Fruit fly (Drosophila melanogaster) whole organism, embryonic: Measurements from ENCODE around the gene jim.

Source experiments
- Atf-2 ChIP-seq: fragments of 200-800 bp; sonication (Bioruptor generic); optimal IDR thresholded peaks from 2 replicates; lab custom pipeline; 2016; ENCODE audit warnings: missing biosample characterization, missing genetic modification characterization
- B-H2 ChIP-seq: fragments of 200-800 bp; sonication (Bioruptor generic); optimal IDR thresholded peaks from 2 replicates; lab custom pipeline; 2018; ENCODE audit warnings: missing biosample characterization, mild to moderate bottlenecking, missing genetic modification characterization
- CG10979 ChIP-seq: fragments of 200-800 bp; sonication (Bioruptor generic); optimal IDR thresholded peaks from 2 replicates; lab custom pipeline; 2018; ENCODE audit warnings: missing biosample characterization, mild to moderate bottlenecking, missing genetic modification characterization, moderate library complexity
- CG14014 ChIP-seq: fragments of 200-800 bp; sonication (Bioruptor generic); IDR thresholded peaks from 2 replicates; pipeline ENCODE4 v1.3.6; 2022; ENCODE audit warnings: missing biosample characterization, missing genetic modification characterization
- CG14050 ChIP-seq: fragments of 200-800 bp; sonication (Bioruptor generic); IDR thresholded peaks from 3 replicates; pipeline ENCODE4 v1.3.6; 2022; ENCODE audit warnings: missing biosample characterization, missing genetic modification characterization
- CG16815 ChIP-seq: fragments of 200-800 bp; sonication (Bioruptor generic); optimal IDR thresholded peaks from 3 replicates; lab custom pipeline; 2017; ENCODE audit warnings: missing biosample characterization, mild to moderate bottlenecking, missing genetic modification characterization
- CG16863 ChIP-seq: fragments of 200-800 bp; sonication (Bioruptor generic); optimal IDR thresholded peaks from 3 replicates; lab custom pipeline; 2016; ENCODE audit warnings: missing biosample characterization, missing genetic modification characterization
- CG18011 ChIP-seq: fragments of 200-800 bp; sonication (Bioruptor generic); optimal IDR thresholded peaks from 2 replicates; lab custom pipeline; 2017; ENCODE audit warnings: missing biosample characterization, missing genetic modification characterization, mild to moderate bottlenecking, moderate library complexity, missing genotype
- CG32532 ChIP-seq: fragments of 200-800 bp; sonication (Bioruptor generic); IDR thresholded peaks from 2 replicates; pipeline ENCODE4 v1.3.6; 2022; ENCODE audit warnings: missing biosample characterization, missing genetic modification characterization
- CG33213 ChIP-seq: fragments of 200-800 bp; sonication (Bioruptor generic); optimal IDR thresholded peaks from 3 replicates; lab custom pipeline; 2016; ENCODE audit warnings: missing biosample characterization, missing genetic modification characterization
- CG4328 ChIP-seq: fragments of 200-800 bp; sonication (Bioruptor generic); optimal IDR thresholded peaks from 3 replicates; lab custom pipeline; 2017; ENCODE audit warnings: missing biosample characterization, missing genetic modification reagents, missing genetic modification characterization
- CG4707 ChIP-seq: fragments of 200-800 bp; sonication (Bioruptor generic); optimal IDR thresholded peaks from 2 replicates; lab custom pipeline; 2018; ENCODE audit warnings: missing biosample characterization, mild to moderate bottlenecking, missing genetic modification characterization, moderate library complexity
- CG8478 ChIP-seq: fragments of >200 bp; optimal IDR thresholded peaks from 2 replicates; lab custom pipeline; 2018
- CG8765 ChIP-seq: fragments of 200-800 bp; sonication (Bioruptor generic); IDR thresholded peaks from 2 replicates; pipeline ENCODE4 v1.3.6; 2022; ENCODE audit warnings: missing biosample characterization, missing genetic modification characterization
- CG9817 ChIP-seq: fragments of 200-800 bp; sonication (Bioruptor generic); optimal IDR thresholded peaks from 2 replicates; lab custom pipeline; 2018; ENCODE audit warnings: missing biosample characterization, mild to moderate bottlenecking, missing genetic modification characterization, moderate library complexity
- Chrac-16 ChIP-seq: fragments of 200-800 bp; sonication (Bioruptor generic); optimal IDR thresholded peaks from 3 replicates; lab custom pipeline; 2016; ENCODE audit warnings: missing biosample characterization, missing genetic modification characterization
- CoRest ChIP-seq: fragments of 200-800 bp; sonication (Bioruptor generic); optimal IDR thresholded peaks from 3 replicates; lab custom pipeline; 2018; ENCODE audit warnings: missing biosample characterization, mild to moderate bottlenecking, missing genetic modification characterization, moderate library complexity
- D ChIP-seq, 2 experiments: fragments of 200-800 bp in 1 of 2; fragments of >200 bp in 1 of 2; sonication (Bioruptor generic) in 1 of 2; optimal IDR thresholded peaks; 2 replicates in 1 of 2; 3 replicates in 1 of 2; lab custom pipeline; 2017; ENCODE audit warnings: mild to moderate bottlenecking in 1 of 2, missing biosample characterization in 1 of 2, missing genetic modification characterization in 1 of 2, missing genetic modification reagents in 1 of 2
- Dip3 ChIP-seq: fragments of 200-800 bp; sonication (Bioruptor generic); optimal IDR thresholded peaks from 3 replicates; lab custom pipeline; 2016; ENCODE audit warnings: missing biosample characterization, missing genetic modification characterization
- Fer3 ChIP-seq: fragments of 200-800 bp; sonication (Bioruptor generic); optimal IDR thresholded peaks from 2 replicates; lab custom pipeline; 2018; ENCODE audit warnings: missing biosample characterization, mild to moderate bottlenecking, missing genetic modification characterization, moderate library complexity
- Gsc ChIP-seq: fragments of 200-800 bp; sonication (Bioruptor generic); IDR thresholded peaks from 2 replicates; pipeline ENCODE4 v1.3.6; 2022; ENCODE audit warnings: missing biosample characterization, missing genetic modification characterization
- H15 ChIP-seq: fragments of 200-800 bp; sonication (Bioruptor generic); IDR thresholded peaks from 3 replicates; pipeline ENCODE4 v1.3.6; 2022; ENCODE audit warnings: missing biosample characterization, missing genetic modification characterization
- HLH4C ChIP-seq: fragments of 200-800 bp; sonication (Bioruptor generic); IDR thresholded peaks from 3 replicates; pipeline ENCODE4 v1.3.6; 2022; ENCODE audit warnings: missing biosample characterization, missing genetic modification characterization; ENCODE audit not compliant: partially characterized antibody
- Hmr ChIP-seq: fragments of 200-800 bp; sonication (Bioruptor generic); optimal IDR thresholded peaks from 3 replicates; lab custom pipeline; 2017; ENCODE audit warnings: mild to moderate bottlenecking, missing biosample characterization, missing genetic modification reagents, missing genetic modification characterization
- Mrtf ChIP-seq: fragments of 200-800 bp; sonication (Bioruptor generic); IDR thresholded peaks from 3 replicates; pipeline ENCODE4 v1.3.6; 2022; ENCODE audit warnings: missing biosample characterization, missing genetic modification characterization
- Nf-YB ChIP-seq: fragments of 200-800 bp; sonication (Bioruptor generic); optimal IDR thresholded peaks from 3 replicates; lab custom pipeline; 2019; ENCODE audit warnings: missing biosample characterization, mild to moderate bottlenecking, missing genetic modification characterization, moderate library complexity
- Scr ChIP-seq: fragments of 200-800 bp; sonication (Bioruptor generic); IDR thresholded peaks from 2 replicates; pipeline ENCODE4 v1.3.6; 2022; ENCODE audit warnings: missing biosample characterization, missing genetic modification characterization; ENCODE audit not compliant: partially characterized antibody
- Ssrp ChIP-seq: fragments of 200-800 bp; sonication (Bioruptor generic); optimal IDR thresholded peaks from 2 replicates; lab custom pipeline; 2018; ENCODE audit warnings: missing biosample characterization, mild to moderate bottlenecking, missing genetic modification characterization, moderate library complexity
- ap ChIP-seq: fragments of 200-800 bp; sonication (Bioruptor generic); IDR thresholded peaks from 2 replicates; pipeline ENCODE4 v1.3.6; 2022; ENCODE audit warnings: missing biosample characterization, missing genetic modification characterization
- ara ChIP-seq: fragments of 200-800 bp; sonication (Bioruptor generic); IDR thresholded peaks from 2 replicates; pipeline ENCODE4 v1.3.6; 2022; ENCODE audit warnings: missing biosample characterization, missing genetic modification characterization
- caup ChIP-seq: fragments of 200-800 bp; sonication (Bioruptor generic); optimal IDR thresholded peaks from 3 replicates; lab custom pipeline; 2017; ENCODE audit warnings: missing biosample characterization, mild to moderate bottlenecking, missing genetic modification characterization, moderate library complexity; ENCODE audit not compliant: severe bottlenecking
- dmrt99B ChIP-seq: fragments of 200-800 bp; sonication (Bioruptor generic); optimal IDR thresholded peaks from 2 replicates; lab custom pipeline; 2018; ENCODE audit warnings: missing biosample characterization, mild to moderate bottlenecking, missing genetic modification characterization, moderate library complexity
- emc ChIP-seq: fragments of 200-800 bp; sonication (Bioruptor generic); optimal IDR thresholded peaks from 2 replicates; lab custom pipeline; 2016; ENCODE audit warnings: missing biosample characterization, missing genetic modification characterization
- fd102C ChIP-seq: fragments of 200-800 bp; sonication (Bioruptor generic); optimal IDR thresholded peaks from 2 replicates; lab custom pipeline; 2018; ENCODE audit warnings: missing biosample characterization, mild to moderate bottlenecking, missing genetic modification characterization, moderate library complexity
- fd96Cb ChIP-seq: fragments of 200-800 bp; sonication (Bioruptor generic); optimal IDR thresholded peaks from 2 replicates; lab custom pipeline; 2018; ENCODE audit warnings: missing biosample characterization, mild to moderate bottlenecking, missing genetic modification characterization, moderate library complexity
- gfzf ChIP-seq: fragments of 200-800 bp; sonication (Bioruptor generic); optimal IDR thresholded peaks from 2 replicates; lab custom pipeline; 2016; ENCODE audit warnings: missing biosample characterization, mild to moderate bottlenecking, missing genetic modification characterization, moderate library complexity
- hkb ChIP-seq, 2 experiments: fragments of 200-800 bp in 1 of 2; fragments of >200 bp in 1 of 2; sonication (Bioruptor generic) in 1 of 2; IDR thresholded peaks in 1 of 2; optimal IDR thresholded peaks in 1 of 2; 2 replicates each; pipeline versions ENCODE4 v1.3.6 to Lab custom; 2017 to 2022; ENCODE audit warnings: missing biosample characterization in 1 of 2, missing genetic modification characterization in 1 of 2
- insv ChIP-seq, 2 experiments: fragments of 200-800 bp; sonication (Bioruptor generic); optimal IDR thresholded peaks; 3 replicates each; lab custom pipeline; 2016 to 2018; ENCODE audit warnings: missing biosample characterization in 2 of 2, missing genetic modification characterization in 2 of 2
- otp ChIP-seq: fragments of 200-800 bp; sonication (Bioruptor generic); IDR thresholded peaks from 3 replicates; pipeline ENCODE4, ENCODE4 v1.3.6; 2022; ENCODE audit warnings: missing biosample characterization, missing genetic modification characterization
- pan ChIP-seq, 4 experiments: fragments of >200 bp in 3 of 4; fragments of 200-800 bp in 1 of 4; sonication (Bioruptor generic) in 1 of 4; optimal IDR thresholded peaks in 3 of 4; IDR thresholded peaks in 1 of 4; 2 replicates each; pipeline versions ENCODE4 v1.3.6 to Lab custom; 2017 to 2022; ENCODE audit warnings: missing biosample characterization in 2 of 4, missing genetic modification characterization in 2 of 4, mixed read lengths in 1 of 4
- peb ChIP-seq: fragments of 200-800 bp; sonication (Bioruptor generic); IDR thresholded peaks from 2 replicates; pipeline ENCODE4 v1.3.6; 2022; ENCODE audit warnings: missing biosample characterization, missing genetic modification characterization
- pho ChIP-seq: fragments of 200-800 bp; sonication (Bioruptor generic); optimal IDR thresholded peaks from 2 replicates; lab custom pipeline; 2016; ENCODE audit warnings: missing biosample characterization, missing genetic modification characterization
- prd ChIP-seq, 3 experiments: fragments of >200 bp in 2 of 3; fragments of 200-800 bp in 1 of 3; sonication (Bioruptor generic) in 1 of 3; optimal IDR thresholded peaks in 2 of 3; IDR thresholded peaks in 1 of 3; 2 replicates in 2 of 3; 3 replicates in 1 of 3; pipeline versions ENCODE4 v1.3.6 to Lab custom; 2017 to 2022; ENCODE audit warnings: missing biosample characterization in 1 of 3, missing genetic modification characterization in 1 of 3
- ro ChIP-seq: fragments of 200-800 bp; sonication (Bioruptor generic); IDR thresholded peaks from 2 replicates; pipeline ENCODE4 v1.3.6; 2022; ENCODE audit warnings: missing biosample characterization, missing genetic modification characterization
- row ChIP-seq: fragments of 200-800 bp; sonication (Bioruptor generic); IDR thresholded peaks from 3 replicates; pipeline ENCODE4 v1.3.6; 2022; ENCODE audit warnings: missing biosample characterization, missing genetic modification characterization
- seq ChIP-seq: fragments of 200-800 bp; sonication (Bioruptor generic); IDR thresholded peaks from 2 replicates; pipeline ENCODE4 v1.3.6; 2022; ENCODE audit warnings: missing biosample characterization, missing genetic modification characterization
- stc ChIP-seq: fragments of 200-800 bp; sonication (Bioruptor generic); IDR thresholded peaks from 2 replicates; pipeline ENCODE4 v1.3.6; 2022; ENCODE audit warnings: missing biosample characterization, missing genetic modification characterization
- trem ChIP-seq: fragments of 200-800 bp; optimal IDR thresholded peaks from 3 replicates; lab custom pipeline; 2019; ENCODE audit warnings: missing biosample characterization, mild to moderate bottlenecking, missing genetic modification characterization, moderate library complexity

Gene jim

DNA sequence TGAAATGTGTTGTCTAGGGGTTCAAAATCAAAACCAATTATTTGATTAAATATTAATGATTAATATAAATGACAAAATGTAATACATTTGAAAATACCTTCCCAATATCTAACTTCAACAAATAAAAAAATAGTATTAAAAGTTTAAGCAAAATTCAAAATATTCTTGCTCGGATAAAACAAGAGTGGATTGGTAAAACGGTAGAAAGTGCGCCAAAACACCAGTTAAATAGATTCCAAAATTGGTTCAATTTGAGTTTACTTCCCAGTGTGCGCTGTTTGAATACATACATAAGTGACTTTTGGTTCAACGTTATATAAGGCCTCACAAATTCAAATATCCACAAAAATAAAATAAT lies 30.0 kb upstream of the jim start (continued):
- TF ChIP-seq insv (GFP tag; optimal IDR thresholded peaks at IDR 0.05; lab: Kevin White, UChicago) (peak in 1 of 2 experiments; percentile 7), caup (GFP tag; lab: Kevin White, UChicago) (peak; percentile 58), B-H2 (GFP tag; lab: Kevin White, UChicago) (peak; percentile 4), fd96Cb (tag; lab: Kevin White, UChicago) (peak; percentile 54), CG4707 (GFP tag; lab: Kevin White, UChicago) (peak; percentile 30), seq (peak; percentile 69), Atf-2 (GFP tag; lab: Kevin White, UChicago) (no peak), dmrt99B (peak; percentile 90), CoRest (peak; percentile 86), emc (no peak), gfzf (GFP tag; lab: Kevin White, UChicago) (no peak), CG33213 (GFP tag; lab: Kevin White, UChicago) (no peak), CG8765 (GFP tag; lab: Robert Waterston, UW) (no peak), ara (GFP tag; lab: Robert Waterston, UW) (peak; percentile 15; the same call in 1 of the 2 replicates), CG9817 (tag; lab: Kevin White, UChicago) (peak; percentile 67), stc (peak; percentile 71), CG16863 (GFP tag; lab: Kevin White, UChicago) (peak; percentile 27), Mrtf (GFP tag; lab: Robert Waterston, UW) (peak; percentile 16; the same call in 1 of the 3 replicates), row (GFP tag; lab: Robert Waterston, UW) (peak; percentile 80), fd102C (GFP tag; lab: Kevin White, UChicago) (no peak), Gsc (GFP tag; lab: Robert Waterston, UW) (no peak), Ssrp (peak; percentile 67), pan (optimal IDR thresholded peaks at IDR 0.05; lab: Kevin White, UChicago) (no peak), pan (GFP tag; optimal IDR thresholded peaks at IDR 0.05 in 1 of 2, IDR thresholded peaks at IDR 0.05 in 1 of 2) (peak in 1 of 2 experiments; percentile 77), CG18011 (no peak), CG14050 (peak; percentile 62), ap (peak; percentile 65), otp (GFP tag; lab: Robert Waterston, UW) (no peak), peb (0 out of 2 replicates have a peak, but pooled peaks have one; percentile 32), trem (peak; percentile 7), CG14014 (peak; percentile 69), H15 (GFP tag; lab: Robert Waterston, UW) (peak; percentile 57; the same call in 1 of the 3 replicates), Chrac-16 (GFP tag; lab: Kevin White, UChicago) (peak; percentile 48), Scr (GFP tag; lab: Robert Waterston, UW) (no peak), ro (GFP tag; lab: Robert Waterston, UW) (no peak), CG4328 (GFP tag; lab: Kevin White, UChicago) (no peak), Hmr (peak; percentile 84), pho (GFP tag; lab: Kevin White, UChicago) (no peak), CG16815 (GFP tag; lab: Kevin White, UChicago) (peak; percentile 40), Fer3 (tag; lab: Kevin White, UChicago) (peak; percentile 65), prd (optimal IDR thresholded peaks at IDR 0.05; lab: Kevin White, UChicago) (no peak), prd (GFP tag; IDR thresholded peaks at IDR 0.05; lab: Robert Waterston, UW) (peak; percentile 57; the same call in 2 of the 3 replicates), hkb (optimal IDR thresholded peaks at IDR 0.05; lab: Kevin White, UChicago) (no peak), hkb (GFP tag; IDR thresholded peaks at IDR 0.05; lab: Robert Waterston, UW) (peak; percentile 84), Nf-YB (GFP tag; lab: Kevin White, UChicago) (peak; percentile 57), D (optimal IDR thresholded peaks at IDR 0.05; lab: Kevin White, UChicago) (no peak), D (GFP tag; optimal IDR thresholded peaks at IDR 0.05; lab: Kevin White, UChicago) (peak; percentile 29), Dip3 (GFP tag; lab: Kevin White, UChicago) (no peak), HLH4C (GFP tag; lab: Robert Waterston, UW) (no peak), CG8478 (lab: Kevin White, UChicago) (no peak), CG10979 (tag; lab: Kevin White, UChicago) (peak; percentile 33), CG32532 (peak; percentile 69; the same call in 1 of the 2 replicates)
